Fruit fly (Drosophila melanogaster) whole organism, embryonic: ENCODE results near the gene Rpt6.

Experiments
- B-H2 ChIP-seq: fragments of 200-800 bp; sonication (Bioruptor generic); optimal IDR thresholded peaks from 2 replicates; lab custom pipeline; 2018; ENCODE audit warnings: missing biosample characterization, mild to moderate bottlenecking, missing genetic modification characterization
- BtbVII ChIP-seq: fragments of 200-800 bp; sonication (Bioruptor generic); optimal IDR thresholded peaks from 3 replicates; lab custom pipeline; 2017; ENCODE audit warnings: missing biosample characterization, mild to moderate bottlenecking, missing genetic modification characterization
- CG11696 ChIP-seq: fragments of 200-800 bp; sonication (Bioruptor generic); IDR thresholded peaks from 2 replicates; pipeline ENCODE4 v1.3.6; 2022; ENCODE audit warnings: missing biosample characterization, missing genetic modification characterization
- CG11723 ChIP-seq: fragments of 200-800 bp; sonication (Bioruptor generic); optimal IDR thresholded peaks from 2 replicates; lab custom pipeline; 2017; ENCODE audit warnings: missing biosample characterization, mild to moderate bottlenecking, missing genetic modification characterization
- CG12744 ChIP-seq: fragments of 200-800 bp; sonication (Bioruptor generic); optimal IDR thresholded peaks from 2 replicates; lab custom pipeline; 2016; ENCODE audit warnings: missing biosample characterization, missing genetic modification characterization
- CG15011 ChIP-seq: fragments of 200-800 bp; sonication (Bioruptor generic); optimal IDR thresholded peaks from 3 replicates; lab custom pipeline; 2018; ENCODE audit warnings: missing biosample characterization, mild to moderate bottlenecking, missing genetic modification characterization
- CG1647 ChIP-seq: fragments of 200-800 bp; sonication (Bioruptor generic); optimal IDR thresholded peaks from 3 replicates; lab custom pipeline; 2016; ENCODE audit warnings: missing biosample characterization, missing genetic modification characterization
- CG16779 ChIP-seq: fragments of 200-800 bp; sonication (Bioruptor generic); IDR thresholded peaks from 2 replicates; pipeline ENCODE4 v1.3.6; 2022; ENCODE audit warnings: missing biosample characterization, missing genetic modification characterization
- CG17328 ChIP-seq: fragments of 200-800 bp; sonication (Bioruptor generic); IDR thresholded peaks from 2 replicates; pipeline ENCODE4 v1.3.6; 2022; ENCODE audit warnings: missing biosample characterization, missing genetic modification characterization
- CG17829 ChIP-seq: fragments of 200-800 bp; optimal IDR thresholded peaks from 2 replicates; lab custom pipeline; 2019; ENCODE audit warnings: missing biosample characterization, mild to moderate bottlenecking, missing genetic modification characterization, moderate library complexity
- CG1832 ChIP-seq: fragments of 200-800 bp; sonication (Bioruptor generic); optimal IDR thresholded peaks from 2 replicates; lab custom pipeline; 2017; ENCODE audit warnings: missing biosample characterization, mild to moderate bottlenecking, missing genetic modification characterization, inconsistent platforms
- CG18476 ChIP-seq: fragments of 200-800 bp; sonication (Bioruptor generic); optimal IDR thresholded peaks from 2 replicates; lab custom pipeline; 2016; ENCODE audit warnings: missing biosample characterization, mild to moderate bottlenecking, missing genetic modification characterization
- CG2116 ChIP-seq: fragments of 200-800 bp; sonication (Bioruptor generic); optimal IDR thresholded peaks from 3 replicates; lab custom pipeline; 2018; ENCODE audit warnings: missing biosample characterization, mild to moderate bottlenecking, missing genetic modification characterization
- CG3065 ChIP-seq: fragments of 200-800 bp; sonication (Bioruptor generic); optimal IDR thresholded peaks from 2 replicates; lab custom pipeline; 2016; ENCODE audit warnings: missing biosample characterization, missing genetic modification characterization
- CG3281 ChIP-seq: fragments of 200-800 bp; sonication (Bioruptor generic); optimal IDR thresholded peaks from 3 replicates; lab custom pipeline; 2017; ENCODE audit warnings: missing biosample characterization, mild to moderate bottlenecking, missing genetic modification characterization
- CG34422 ChIP-seq: fragments of 200-800 bp; sonication (Bioruptor generic); IDR thresholded peaks from 3 replicates; pipeline ENCODE4 v1.3.6; 2022; ENCODE audit warnings: missing biosample characterization, missing genetic modification characterization
- CG3847 ChIP-seq: fragments of 200-800 bp; sonication (Bioruptor generic); IDR thresholded peaks from 2 replicates; pipeline ENCODE4 v1.3.6; 2022; ENCODE audit warnings: missing biosample characterization, missing genetic modification characterization
- CG3995 ChIP-seq: fragments of 200-800 bp; sonication (Bioruptor generic); optimal IDR thresholded peaks from 3 replicates; lab custom pipeline; 2016; ENCODE audit warnings: missing biosample characterization, missing genetic modification characterization
- CG4360 ChIP-seq: fragments of 200-800 bp; sonication (Bioruptor generic); IDR thresholded peaks from 2 replicates; pipeline ENCODE4 v1.3.6; 2022; ENCODE audit warnings: missing biosample characterization, missing genetic modification characterization
- CG6689 ChIP-seq: fragments of 200-800 bp; sonication (Bioruptor generic); IDR thresholded peaks from 2 replicates; pipeline ENCODE4 v1.3.6; 2022; ENCODE audit warnings: missing biosample characterization, missing genetic modification characterization
- CG7357 ChIP-seq: fragments of 200-800 bp; sonication (Bioruptor generic); IDR thresholded peaks from 3 replicates; pipeline ENCODE4 v1.3.6; 2022; ENCODE audit warnings: missing biosample characterization, missing genetic modification characterization
- CHES-1-like ChIP-seq: fragments of 200-800 bp; sonication (Bioruptor generic); optimal IDR thresholded peaks from 2 replicates; lab custom pipeline; 2016; ENCODE audit warnings: missing biosample characterization, missing genetic modification characterization
- CkIIα-i1 ChIP-seq: fragments of 200-800 bp; sonication (Bioruptor generic); IDR thresholded peaks from 2 replicates; pipeline ENCODE4 v1.3.6; 2022; ENCODE audit warnings: missing biosample characterization, missing genetic modification characterization
- CoRest ChIP-seq: fragments of 200-800 bp; sonication (Bioruptor generic); optimal IDR thresholded peaks from 3 replicates; lab custom pipeline; 2018; ENCODE audit warnings: missing biosample characterization, mild to moderate bottlenecking, missing genetic modification characterization, moderate library complexity
- HHEX ChIP-seq: fragments of 200-800 bp; sonication (Bioruptor generic); optimal IDR thresholded peaks from 3 replicates; lab custom pipeline; 2017; ENCODE audit warnings: missing biosample characterization, mild to moderate bottlenecking, missing genetic modification characterization, missing genetic modification reagents
- MESR4 ChIP-seq: fragments of 200-800 bp; sonication (Bioruptor generic); optimal IDR thresholded peaks from 2 replicates; lab custom pipeline; 2018; ENCODE audit warnings: missing biosample characterization, mild to moderate bottlenecking, missing genetic modification characterization, moderate library complexity
- MTF-1 ChIP-seq: fragments of 200-800 bp; sonication (Bioruptor generic); optimal IDR thresholded peaks from 2 replicates; lab custom pipeline; 2018; ENCODE audit warnings: missing biosample characterization, mild to moderate bottlenecking, missing genetic modification characterization, borderline replicate concordance
- Meics ChIP-seq: fragments of 200-800 bp; sonication (Bioruptor generic); optimal IDR thresholded peaks from 2 replicates; lab custom pipeline; 2017; ENCODE audit warnings: missing biosample characterization, mild to moderate bottlenecking, missing genetic modification characterization
- Oaz ChIP-seq: fragments of 200-800 bp; sonication (Bioruptor generic); IDR thresholded peaks from 2 replicates; pipeline ENCODE4 v1.3.6; 2022; ENCODE audit warnings: missing biosample characterization, missing genetic modification characterization
- Spps ChIP-seq: fragments of 200-800 bp; sonication (Bioruptor generic); optimal IDR thresholded peaks from 2 replicates; lab custom pipeline; 2018; ENCODE audit warnings: missing biosample characterization, mild to moderate bottlenecking, missing genetic modification characterization
- Xrp1 ChIP-seq: fragments of 200-800 bp; sonication (Bioruptor generic); IDR thresholded peaks from 2 replicates; pipeline ENCODE4 v1.3.6; 2022; ENCODE audit warnings: missing biosample characterization, missing genetic modification characterization
- bbx ChIP-seq: fragments of 200-800 bp; sonication (Bioruptor generic); IDR thresholded peaks from 2 replicates; pipeline ENCODE4 v1.3.6; 2022; ENCODE audit warnings: missing biosample characterization, missing genetic modification characterization; ENCODE audit not compliant: partially characterized antibody
- bsh ChIP-seq, 2 experiments: fragments of 200-800 bp; sonication (Bioruptor generic); optimal IDR thresholded peaks; 2 replicates each; lab custom pipeline; 2017 to 2018; ENCODE audit warnings: mild to moderate bottlenecking in 2 of 2, missing biosample characterization in 2 of 2, missing genetic modification characterization in 2 of 2, moderate library complexity in 1 of 2
- cas ChIP-seq: fragments of 200-800 bp; sonication (Bioruptor generic); IDR thresholded peaks from 2 replicates; pipeline ENCODE4 v1.3.6; 2022; ENCODE audit warnings: missing biosample characterization, missing genetic modification characterization
- chinmo ChIP-seq: fragments of 200-800 bp; sonication (Bioruptor generic); IDR thresholded peaks from 4 replicates; pipeline ENCODE4 v1.3.6; 2022; ENCODE audit warnings: missing biosample characterization, missing genetic modification characterization; ENCODE audit not compliant: partially characterized antibody
- dati ChIP-seq: fragments of 200-800 bp; sonication (Bioruptor generic); IDR thresholded peaks from 2 replicates; pipeline ENCODE4 v1.3.6; 2022; ENCODE audit warnings: missing biosample characterization, missing genetic modification characterization
- dm ChIP-seq: fragments of 200-800 bp; sonication (Bioruptor generic); optimal IDR thresholded peaks from 3 replicates; lab custom pipeline; 2016; ENCODE audit warnings: missing biosample characterization, missing genetic modification characterization
- fd96Cb ChIP-seq: fragments of 200-800 bp; sonication (Bioruptor generic); optimal IDR thresholded peaks from 2 replicates; lab custom pipeline; 2018; ENCODE audit warnings: missing biosample characterization, mild to moderate bottlenecking, missing genetic modification characterization, moderate library complexity
- gsb-n ChIP-seq: fragments of 200-800 bp; sonication (Bioruptor generic); optimal IDR thresholded peaks from 3 replicates; lab custom pipeline; 2018; ENCODE audit warnings: missing biosample characterization, mild to moderate bottlenecking, missing genetic modification characterization
- hbn ChIP-seq: fragments of 200-800 bp; sonication (Bioruptor generic); IDR thresholded peaks from 2 replicates; pipeline ENCODE4 v1.3.6; 2022; ENCODE audit warnings: missing biosample characterization, missing genetic modification characterization; ENCODE audit not compliant: partially characterized antibody
- insv ChIP-seq, 2 experiments: fragments of 200-800 bp; sonication (Bioruptor generic); optimal IDR thresholded peaks; 3 replicates each; lab custom pipeline; 2016 to 2018; ENCODE audit warnings: missing biosample characterization in 2 of 2, missing genetic modification characterization in 2 of 2
- jigr1 ChIP-seq: fragments of 200-800 bp; sonication (Bioruptor generic); IDR thresholded peaks from 3 replicates; pipeline ENCODE4 v1.3.6; 2022; ENCODE audit warnings: missing biosample characterization, missing genetic modification characterization
- luna ChIP-seq: fragments of 200-800 bp; sonication (Bioruptor generic); optimal IDR thresholded peaks from 2 replicates; lab custom pipeline; 2016; ENCODE audit warnings: missing biosample characterization, missing genetic modification characterization
- maf-S ChIP-seq: fragments of 200-800 bp; sonication (Bioruptor generic); optimal IDR thresholded peaks from 2 replicates; lab custom pipeline; 2016; ENCODE audit warnings: missing biosample characterization, missing genetic modification characterization
- mam ChIP-seq: fragments of 200-800 bp; sonication (Bioruptor generic); optimal IDR thresholded peaks from 3 replicates; lab custom pipeline; 2016; ENCODE audit warnings: missing biosample characterization, missing genetic modification characterization
- repo ChIP-seq: fragments of 200-800 bp; sonication (Bioruptor generic); optimal IDR thresholded peaks from 2 replicates; lab custom pipeline; 2016; ENCODE audit warnings: missing biosample characterization, missing genetic modification characterization
- row ChIP-seq: fragments of 200-800 bp; sonication (Bioruptor generic); IDR thresholded peaks from 3 replicates; pipeline ENCODE4 v1.3.6; 2022; ENCODE audit warnings: missing biosample characterization, missing genetic modification characterization
- sens ChIP-seq: fragments of 200-800 bp; sonication (Bioruptor generic); peaks from one replicate; lab custom pipeline; 2016; ENCODE audit warnings: missing biosample characterization, missing genetic modification characterization
- sens-2 ChIP-seq: fragments of 200-800 bp; sonication (Bioruptor generic); IDR thresholded peaks from 2 replicates; pipeline ENCODE4 v1.3.6; 2022; ENCODE audit warnings: missing biosample characterization, missing genetic modification characterization
- slbo ChIP-seq: fragments of 200-800 bp; sonication (Bioruptor generic); IDR thresholded peaks from 2 replicates; pipeline ENCODE4 v1.3.6; 2022; ENCODE audit warnings: missing biosample characterization, missing genetic modification characterization
- tin ChIP-seq: fragments of 200-800 bp; sonication (Bioruptor generic); optimal IDR thresholded peaks from 3 replicates; lab custom pipeline; 2016; ENCODE audit warnings: missing biosample characterization, missing genetic modification characterization
- twi ChIP-seq: fragments of 200-800 bp; optimal IDR thresholded peaks from 2 replicates; lab custom pipeline; 2019; ENCODE audit warnings: missing biosample characterization, mild to moderate bottlenecking, missing genetic modification characterization, moderate library complexity
- unpg ChIP-seq: fragments of 200-800 bp; sonication (Bioruptor generic); optimal IDR thresholded peaks from 3 replicates; lab custom pipeline; 2018; ENCODE audit warnings: missing biosample characterization, mild to moderate bottlenecking, missing genetic modification characterization, moderate library complexity

Gene Rpt6

dm6 chrX:21282035-21282434, 33.8 kb upstream of the Rpt6 start:
- TF ChIP-seq sens (peak; percentile 61), hbn (GFP tag; lab: Robert Waterston, UW) (no peak), dati (no peak), Meics (GFP tag; lab: Kevin White, UChicago) (no peak), CG15011 (GFP tag; lab: Kevin White, UChicago) (no peak), CG3065 (GFP tag; lab: Kevin White, UChicago) (no peak), CG4360 (GFP tag; lab: Robert Waterston, UW) (no peak), CoRest (tag; lab: Kevin White, UChicago) (no peak), cas (GFP tag; lab: Robert Waterston, UW) (no peak), CG17829 (no peak), repo (no peak), Oaz (GFP tag; lab: Robert Waterston, UW) (no peak), CkIIα-i1 (GFP tag; lab: Robert Waterston, UW) (no peak), CG11723 (GFP tag; lab: Kevin White, UChicago) (no peak), slbo (GFP tag; lab: Robert Waterston, UW) (peak; percentile 60), luna (GFP tag; lab: Kevin White, UChicago) (no peak), MTF-1 (GFP tag; lab: Kevin White, UChicago) (no peak), maf-S (peak; percentile 6), fd96Cb (no peak), bbx (GFP tag; lab: Robert Waterston, UW) (no peak), chinmo (no peak), jigr1 (no peak), CG6689 (GFP tag; lab: Robert Waterston, UW) (no peak), CG1647 (GFP tag; lab: Kevin White, UChicago) (no peak), dm (GFP tag; lab: Kevin White, UChicago) (no peak), CHES-1-like (no peak), Xrp1 (GFP tag; lab: Robert Waterston, UW) (no peak), CG12744 (GFP tag; lab: Kevin White, UChicago) (no peak), HHEX (no peak), CG3281 (GFP tag; lab: Kevin White, UChicago) (no peak), twi (no peak), sens-2 (GFP tag; lab: Robert Waterston, UW) (no peak), CG34422 (GFP tag; lab: Robert Waterston, UW) (no peak), insv (GFP tag; optimal IDR thresholded peaks at IDR 0.05; lab: Kevin White, UChicago) (no peak), CG2116 (GFP tag; lab: Kevin White, UChicago) (no peak), CG17328 (GFP tag; lab: Robert Waterston, UW) (no peak), CG3995 (no peak), tin (no peak), bsh (GFP tag; optimal IDR thresholded peaks at IDR 0.05; lab: Kevin White, UChicago) (peak in 1 of 2 experiments; percentile 19), CG7357 (GFP tag; lab: Robert Waterston, UW) (peak; percentile 28; the same call in 1 of the 3 replicates), BtbVII (GFP tag; lab: Kevin White, UChicago) (no peak), CG3847 (GFP tag; lab: Robert Waterston, UW) (no peak), CG16779 (GFP tag; lab: Robert Waterston, UW) (no peak), row (GFP tag; lab: Robert Waterston, UW) (peak; percentile 44; the same call in 2 of the 3 replicates), B-H2 (GFP tag; lab: Kevin White, UChicago) (no peak), MESR4 (no peak), gsb-n (no peak), CG18476 (GFP tag; lab: Kevin White, UChicago) (no peak), CG1832 (no peak), unpg (GFP tag; lab: Kevin White, UChicago) (peak; percentile 30), CG11696 (GFP tag; lab: Robert Waterston, UW) (no peak), Spps (tag; lab: Kevin White, UChicago) (no peak), mam (GFP tag; lab: Kevin White, UChicago) (no peak)
